Fruit fly (Drosophila melanogaster) S2 (cell line): ENCODE measurements around the gene CG31301.

Source experiments
- CG8478 ChIP-seq: fragments of >200 bp; optimal IDR thresholded peaks from 2 replicates; lab custom pipeline; 2018
- CTCF ChIP-seq, 2 experiments: fragments of >200 bp; optimal IDR thresholded peaks; 2 replicates each; lab custom pipeline; 2018

dm6 chr3R:15316326-15316725 is 29.7 kb upstream of the CG31301 start, which contains the start of gene CG14866:
- TF ChIP-seq CG8478 (lab: Kevin White, UChicago) (no peak), CTCF (optimal IDR thresholded peaks at IDR 0.05; lab: Kevin White, UChicago) (no peak)
